Fruit fly (Drosophila melanogaster) whole organism, pupa: ENCODE data around the gene sau.

Experiments used
- CG10348 ChIP-seq: fragments of 200-800 bp; sonication (Bioruptor generic); IDR thresholded peaks from 2 replicates; pipeline ENCODE4 v1.3.6; 2022; ENCODE audit warnings: missing biosample characterization, missing genetic modification characterization
- CG12605 ChIP-seq: fragments of 200-800 bp; sonication (Bioruptor generic); IDR thresholded peaks from 2 replicates; pipeline ENCODE4 v1.3.6; 2022; ENCODE audit warnings: missing biosample characterization, missing genetic modification characterization
- CG13204 ChIP-seq: fragments of 200-800 bp; sonication (Bioruptor generic); optimal IDR thresholded peaks from 2 replicates; lab custom pipeline; 2018; ENCODE audit warnings: missing biosample characterization, mild to moderate bottlenecking, missing genetic modification characterization, moderate library complexity
- CG14655 ChIP-seq: fragments of 200-800 bp; sonication (Bioruptor generic); optimal IDR thresholded peaks from 3 replicates; lab custom pipeline; 2017; ENCODE audit warnings: mild to moderate bottlenecking, missing biosample characterization, missing genetic modification reagents, missing genetic modification characterization
- CG15710 ChIP-seq: fragments of 200-800 bp; sonication (Bioruptor generic); optimal IDR thresholded peaks from 2 replicates; lab custom pipeline; 2018; ENCODE audit warnings: missing biosample characterization, mild to moderate bottlenecking, missing genetic modification characterization, moderate library complexity
- CG17806 ChIP-seq: fragments of 200-800 bp; sonication (Bioruptor generic); optimal IDR thresholded peaks from 2 replicates; lab custom pipeline; 2018; ENCODE audit warnings: missing biosample characterization, mild to moderate bottlenecking, missing genetic modification characterization, moderate library complexity
- CG32121 ChIP-seq: fragments of 200-800 bp; sonication (Bioruptor generic); IDR thresholded peaks from 2 replicates; pipeline ENCODE4 v1.3.6; 2022; ENCODE audit warnings: missing biosample characterization, missing genetic modification characterization
- CG34367 ChIP-seq: fragments of 200-800 bp; sonication (Bioruptor generic); optimal IDR thresholded peaks from 2 replicates; lab custom pipeline; 2018; ENCODE audit warnings: missing biosample characterization, mild to moderate bottlenecking, missing genetic modification characterization
- CG4496 ChIP-seq: fragments of 200-800 bp; sonication (Bioruptor generic); IDR thresholded peaks from 3 replicates; pipeline ENCODE4 v1.3.6; 2022; ENCODE audit warnings: missing biosample characterization, missing genetic modification characterization
- CG8159 ChIP-seq: fragments of 200-800 bp; sonication (Bioruptor generic); optimal IDR thresholded peaks from 3 replicates; lab custom pipeline; 2018; ENCODE audit warnings: missing biosample characterization, mild to moderate bottlenecking, missing genetic modification characterization, moderate library complexity
- CG8301 ChIP-seq: fragments of 200-800 bp; sonication (Bioruptor generic); optimal IDR thresholded peaks from 2 replicates; lab custom pipeline; 2018; ENCODE audit warnings: missing biosample characterization, mild to moderate bottlenecking, missing genetic modification characterization
- CG9948 ChIP-seq: fragments of 200-800 bp; sonication (Bioruptor generic); optimal IDR thresholded peaks from 2 replicates; lab custom pipeline; 2018; ENCODE audit warnings: missing biosample characterization, mild to moderate bottlenecking, missing genetic modification characterization, moderate library complexity
- D1 ChIP-seq: fragments of 200-800 bp; sonication (Bioruptor generic); optimal IDR thresholded peaks from 2 replicates; lab custom pipeline; 2018; ENCODE audit warnings: missing biosample characterization, mild to moderate bottlenecking, missing genetic modification characterization, moderate library complexity
- EcR ChIP-seq: fragments of 200-800 bp; sonication (Bioruptor generic); optimal IDR thresholded peaks from 3 replicates; lab custom pipeline; 2019; ENCODE audit warnings: missing biosample characterization, missing genetic modification characterization, mild to moderate bottlenecking, moderate library complexity, missing genetic modification reagents
- Ets98B ChIP-seq: fragments of 200-800 bp; sonication (Bioruptor generic); IDR thresholded peaks from 2 replicates; pipeline ENCODE4 v1.3.6; 2022; ENCODE audit warnings: missing biosample characterization, missing genetic modification characterization
- Pif1A ChIP-seq: fragments of 200-800 bp; sonication (Bioruptor generic); optimal IDR thresholded peaks from 3 replicates; lab custom pipeline; 2016; ENCODE audit warnings: missing biosample characterization, missing genetic modification characterization
- Pif1B ChIP-seq: fragments of 200-800 bp; sonication (Bioruptor generic); optimal IDR thresholded peaks from 3 replicates; lab custom pipeline; 2016; ENCODE audit warnings: missing biosample characterization, missing genetic modification characterization
- Snoo ChIP-seq: fragments of 200-800 bp; sonication (Bioruptor generic); optimal IDR thresholded peaks from 3 replicates; lab custom pipeline; 2017; ENCODE audit warnings: missing biosample characterization, mild to moderate bottlenecking, missing genetic modification characterization, inconsistent platforms
- fd96Ca ChIP-seq: fragments of 200-800 bp; sonication (Bioruptor generic); IDR thresholded peaks from 3 replicates; pipeline ENCODE4 v1.3.6; 2022; ENCODE audit warnings: missing biosample characterization, missing genetic modification characterization
- gl ChIP-seq: fragments of 200-800 bp; sonication (Bioruptor generic); optimal IDR thresholded peaks from 2 replicates; lab custom pipeline; 2018; ENCODE audit warnings: missing biosample characterization, mild to moderate bottlenecking, missing genetic modification characterization
- rn ChIP-seq: fragments of 200-800 bp; sonication (Bioruptor generic); IDR thresholded peaks from 2 replicates; pipeline ENCODE4 v1.3.6; 2022; ENCODE audit warnings: missing biosample characterization, missing genetic modification characterization

The sau gene

DNA sequence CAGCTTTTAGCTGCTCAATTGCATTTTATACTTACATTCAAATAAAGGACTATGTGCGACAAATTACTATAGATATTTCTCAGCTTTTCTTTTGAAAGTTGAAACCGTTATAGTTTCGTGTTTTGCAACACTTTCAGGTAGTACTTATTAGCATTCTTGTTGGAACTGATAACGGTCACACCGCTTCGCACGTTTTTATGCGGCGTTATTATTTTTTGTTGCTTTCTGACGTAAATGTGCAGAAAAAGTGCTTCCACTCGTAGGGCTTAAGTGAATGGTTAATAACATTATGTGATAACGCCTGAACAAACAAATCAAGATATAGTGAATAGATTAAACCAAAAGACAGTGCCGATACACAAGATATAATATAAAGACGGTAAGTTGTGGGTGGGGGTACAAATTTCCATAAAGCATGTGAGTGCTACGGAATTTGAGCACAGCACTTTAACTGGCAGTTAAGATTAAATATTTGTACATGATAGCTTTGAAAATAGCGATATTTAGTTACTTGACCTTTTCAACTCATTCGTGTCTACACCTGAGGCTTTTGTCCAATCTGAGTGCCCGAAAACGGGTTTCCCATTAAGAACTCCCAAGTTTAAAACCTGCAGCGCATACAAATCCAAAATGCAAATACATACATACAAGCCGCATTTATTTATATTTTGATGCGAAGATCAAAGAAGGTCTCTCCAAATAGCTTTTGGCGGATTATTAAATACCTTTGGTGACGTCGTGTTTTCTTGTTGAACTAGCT lies 5.4 kb upstream of the sau start, which contains the start of gene papi:
TSS of gene papi (plus strand) at position 176 of the 760 bp plus-strand sequence.
- no peak; the same call in 2 of the 3 replicates for TF ChIP-seq CG4496 (GFP tag; lab: Robert Waterston, UW)
- TF ChIP-seq Snoo = no peak
- no peak for TF ChIP-seq CG12605 (GFP tag; lab: Robert Waterston, UW)
- no peak for TF ChIP-seq CG17806 (tag; lab: Kevin White, UChicago)
- no peak for TF ChIP-seq CG8159 (tag; lab: Kevin White, UChicago)
- no peak for TF ChIP-seq Pif1A (GFP tag; lab: Kevin White, UChicago)
- no peak for TF ChIP-seq CG32121 (GFP tag; lab: Robert Waterston, UW)
- no peak for TF ChIP-seq gl (tag; lab: Kevin White, UChicago)
- TF ChIP-seq CG14655 (GFP tag; lab: Kevin White, UChicago) = no peak
- no peak for TF ChIP-seq EcR (GFP tag; lab: Kevin White, UChicago)
- TF ChIP-seq Pif1B (GFP tag; lab: Kevin White, UChicago) = no peak
- TF ChIP-seq fd96Ca = no peak

DNA sequence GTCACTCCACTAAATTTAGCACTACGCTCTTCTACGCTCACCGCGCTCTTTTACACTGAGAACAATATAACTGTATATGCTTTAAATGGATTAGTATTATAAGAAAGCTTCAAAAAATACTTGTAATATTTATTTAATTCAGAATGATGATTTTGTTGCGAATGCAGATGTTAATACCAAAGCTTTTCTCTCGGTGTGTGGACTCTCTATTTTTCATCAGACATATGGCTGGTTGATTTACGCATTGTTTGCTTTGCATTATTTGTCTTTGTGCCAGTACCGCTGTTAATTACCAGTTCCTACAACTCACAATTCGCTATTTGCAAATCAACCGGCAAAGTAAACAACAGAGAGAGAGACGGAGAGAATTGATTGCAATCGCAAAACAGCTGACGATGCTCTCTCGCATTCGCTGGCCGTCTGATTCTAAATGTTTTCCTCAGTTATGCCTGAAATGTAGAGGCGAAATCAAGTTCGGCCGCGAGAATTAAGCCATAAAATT lies 4.4 kb upstream of the sau start:
- no peak for TF ChIP-seq D1 (tag; lab: Kevin White, UChicago)
- TF ChIP-seq Snoo = peak; percentile 97
- peak; percentile 99 for TF ChIP-seq Pif1B (GFP tag; lab: Kevin White, UChicago)
- peak; percentile 98 for TF ChIP-seq gl (tag; lab: Kevin White, UChicago)
- TF ChIP-seq CG10348 (GFP tag; lab: Robert Waterston, UW) = peak; percentile 98
- peak; percentile 99 for TF ChIP-seq CG34367 (tag; lab: Kevin White, UChicago)
- peak; percentile 98 for TF ChIP-seq CG17806 (tag; lab: Kevin White, UChicago)
- TF ChIP-seq CG15710 (tag; lab: Kevin White, UChicago) = peak; percentile 99
- peak; percentile 98 for TF ChIP-seq CG8159 (tag; lab: Kevin White, UChicago)
- peak; percentile 99 for TF ChIP-seq CG14655 (GFP tag; lab: Kevin White, UChicago)
- TF ChIP-seq CG4496 (GFP tag; lab: Robert Waterston, UW) = peak; percentile 100
- TF ChIP-seq rn (GFP tag; lab: Robert Waterston, UW) = peak; percentile 99
- TF ChIP-seq fd96Ca = peak; percentile 99
- TF ChIP-seq Ets98B = peak; percentile 99
- peak; percentile 99 for TF ChIP-seq CG8301 (tag; lab: Kevin White, UChicago)
- peak; percentile 99 for TF ChIP-seq Pif1A (GFP tag; lab: Kevin White, UChicago)
- TF ChIP-seq CG12605 (GFP tag; lab: Robert Waterston, UW) = peak; percentile 100
- peak; percentile 96 for TF ChIP-seq CG13204 (GFP tag; lab: Kevin White, UChicago)
- peak; percentile 98 for TF ChIP-seq CG9948 (tag; lab: Kevin White, UChicago)
- peak; percentile 99 for TF ChIP-seq CG32121 (GFP tag; lab: Robert Waterston, UW)
- TF ChIP-seq EcR (GFP tag; lab: Kevin White, UChicago) = peak; percentile 80

DNA sequence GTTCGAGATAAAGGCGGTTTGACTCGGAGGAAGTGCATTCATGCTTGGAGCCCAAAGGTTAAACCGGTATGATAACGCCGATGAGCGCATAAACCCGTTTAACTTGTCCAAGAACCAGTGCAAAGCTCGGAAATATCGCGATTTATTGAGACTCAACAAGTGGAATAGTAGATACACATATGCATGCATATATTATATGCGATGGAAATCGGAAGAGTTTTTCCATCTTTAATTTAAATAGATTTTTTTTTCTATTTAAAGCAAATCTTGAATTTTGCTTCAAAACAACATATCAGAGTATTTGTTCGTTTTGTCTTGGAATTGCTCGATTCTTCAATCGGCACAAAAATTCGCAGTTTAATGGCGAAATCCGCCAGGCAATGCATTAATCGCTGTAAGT lies 3.8 kb upstream of the sau start:
- no peak for TF ChIP-seq CG17806 (tag; lab: Kevin White, UChicago)
- 0 out of 3 replicates have a peak, but pooled peaks have one; percentile 21 for TF ChIP-seq CG4496 (GFP tag; lab: Robert Waterston, UW)
- TF ChIP-seq CG13204 (GFP tag; lab: Kevin White, UChicago) = no peak
- no peak for TF ChIP-seq CG9948 (tag; lab: Kevin White, UChicago)
- no peak for TF ChIP-seq gl (tag; lab: Kevin White, UChicago)
- peak; percentile 9 for TF ChIP-seq CG8301 (tag; lab: Kevin White, UChicago)
- TF ChIP-seq CG14655 (GFP tag; lab: Kevin White, UChicago) = peak; percentile 31
- TF ChIP-seq EcR (GFP tag; lab: Kevin White, UChicago) = no peak
- TF ChIP-seq Pif1A (GFP tag; lab: Kevin White, UChicago) = peak; percentile 11

DNA sequence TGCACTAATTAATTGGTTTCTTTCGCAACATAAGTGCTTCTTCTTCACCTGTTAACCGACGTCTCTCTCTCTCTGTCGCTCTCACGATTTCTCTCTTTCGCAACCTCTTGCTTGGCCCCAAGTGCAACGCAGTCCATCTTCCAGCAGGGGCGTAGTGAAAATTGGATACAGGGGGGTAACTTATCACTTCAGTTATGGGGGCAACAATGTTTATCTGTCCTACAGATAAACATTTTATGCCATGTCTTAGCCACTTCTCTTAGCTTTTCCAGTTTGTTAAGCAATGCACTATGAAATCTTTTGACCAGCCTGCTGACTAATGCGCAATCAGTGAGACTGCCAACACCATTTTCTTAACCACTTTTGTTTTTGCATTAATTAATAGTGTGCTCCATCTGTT lies 1.2 kb downstream of the sau start:
- TF ChIP-seq fd96Ca = peak; percentile 86
- peak; percentile 62 for TF ChIP-seq CG8159 (tag; lab: Kevin White, UChicago)
- TF ChIP-seq CG10348 (GFP tag; lab: Robert Waterston, UW) = peak; percentile 54; the same call in 1 of the 2 replicates
- peak; percentile 83 for TF ChIP-seq Ets98B
- TF ChIP-seq Pif1B (GFP tag; lab: Kevin White, UChicago) = peak; percentile 76
- peak; percentile 60 for TF ChIP-seq CG34367 (tag; lab: Kevin White, UChicago)
- peak; percentile 59 for TF ChIP-seq CG9948 (tag; lab: Kevin White, UChicago)
- TF ChIP-seq Snoo = peak; percentile 74
- TF ChIP-seq EcR (GFP tag; lab: Kevin White, UChicago) = no peak
- TF ChIP-seq Pif1A (GFP tag; lab: Kevin White, UChicago) = peak; percentile 85
- TF ChIP-seq CG4496 (GFP tag; lab: Robert Waterston, UW) = peak; percentile 87
- TF ChIP-seq gl (tag; lab: Kevin White, UChicago) = no peak
- peak; percentile 76 for TF ChIP-seq CG14655 (GFP tag; lab: Kevin White, UChicago)
- no peak for TF ChIP-seq D1 (tag; lab: Kevin White, UChicago)
- TF ChIP-seq CG32121 (GFP tag; lab: Robert Waterston, UW) = peak; percentile 82
- TF ChIP-seq CG17806 (tag; lab: Kevin White, UChicago) = peak; percentile 72
- no peak for TF ChIP-seq CG13204 (GFP tag; lab: Kevin White, UChicago)
- TF ChIP-seq CG12605 (GFP tag; lab: Robert Waterston, UW) = peak; percentile 84
- peak; percentile 69 for TF ChIP-seq CG8301 (tag; lab: Kevin White, UChicago)
- peak; percentile 68 for TF ChIP-seq CG15710 (tag; lab: Kevin White, UChicago)
- TF ChIP-seq rn (GFP tag; lab: Robert Waterston, UW) = no peak
